Worm (Caenorhabditis elegans) whole organism, L1 larva: ENCODE measurements around the gene srab-10.

Experiments
- ceh-82 ChIP-seq, 3 experiments: fragments of 150-350 bp in 1 of 3; sonication (generic microtip) in 2 of 3; optimal IDR thresholded peaks; 2 replicates each; lab custom pipeline; 2014 to 2017; ENCODE audit warnings: missing biosample characterization in 3 of 3, missing genetic modification characterization in 3 of 3
- egl-27 ChIP-seq, 2 experiments: fragments of 150-350 bp in 1 of 2; sonication (generic microtip); optimal IDR thresholded peaks; 3 replicates each; lab custom pipeline; 2017 to 2018; ENCODE audit warnings: missing biosample characterization in 2 of 2, missing genetic modification characterization in 2 of 2, missing genetic modification reagents in 2 of 2
- fkh-10 ChIP-seq: sonication (generic microtip); optimal IDR thresholded peaks from 2 replicates; lab custom pipeline; 2017; ENCODE audit warnings: missing biosample characterization, missing genetic modification reagents, missing genetic modification characterization
- hlh-17 ChIP-seq: fragments of 200-800 bp; sonication (Bioruptor generic); optimal IDR thresholded peaks from 2 replicates; lab custom pipeline; 2018; ENCODE audit warnings: missing genetic modification characterization, mild to moderate bottlenecking, missing compliant biosample characterization, moderate library complexity, borderline replicate concordance
- lin-15B ChIP-seq: fragments of 150-350 bp; sonication (generic microtip); optimal IDR thresholded peaks from 3 replicates; lab custom pipeline; 2014; ENCODE audit warnings: missing biosample characterization, missing genetic modification characterization
- lin-35 ChIP-seq, 2 experiments: fragments of 150-350 bp; optimal IDR thresholded peaks; 2 replicates each; lab custom pipeline; 2014; ENCODE audit warnings: missing biosample characterization in 2 of 2, missing genetic modification characterization in 2 of 2, missing genetic modification reagents in 2 of 2
- nhr-85 ChIP-seq: sonication (generic microtip); peaks from one replicate; lab custom pipeline; 2016; ENCODE audit warnings: missing genetic modification characterization, inconsistent platforms, missing compliant biosample characterization
- sup-37 ChIP-seq: fragments of 200-800 bp; sonication (Bioruptor generic); optimal IDR thresholded peaks from 2 replicates; lab custom pipeline; 2018; ENCODE audit warnings: mild to moderate bottlenecking, missing genetic modification characterization, missing compliant biosample characterization
- unc-62 ChIP-seq: fragments of 150-350 bp; optimal IDR thresholded peaks from 2 replicates; lab custom pipeline; 2014; ENCODE audit warnings: missing biosample characterization, missing genetic modification reagents, missing genetic modification characterization
- zag-1 ChIP-seq: fragments of 150-350 bp; optimal IDR thresholded peaks from 2 replicates; lab custom pipeline; 2014; ENCODE audit warnings: missing biosample characterization, missing genetic modification characterization

DNA sequence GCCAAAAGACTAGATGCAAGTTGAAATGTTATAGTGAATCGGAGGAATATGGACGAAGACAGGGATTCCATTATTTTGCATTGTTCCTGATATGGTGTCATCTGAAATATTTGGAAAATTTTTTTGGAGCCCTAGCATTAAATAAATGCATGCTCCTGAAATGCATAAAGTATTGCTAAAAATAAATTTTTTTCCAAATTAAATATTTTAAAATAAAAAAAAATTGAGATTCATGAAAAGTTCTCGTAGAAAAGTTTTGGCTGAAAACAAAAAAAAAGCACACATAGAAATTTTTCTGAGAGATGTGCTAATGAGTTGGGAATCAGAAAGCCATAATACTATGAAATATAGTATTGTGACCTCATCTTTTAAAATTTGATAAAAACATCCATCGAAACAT is 10.7 kb upstream of the srab-10 start, which contains the start of gene srab-7:
- TF ChIP-seq lin-15B (tag; lab: Kevin White, UChicago) (no peak), fkh-10 (GFP tag; lab: Kevin White, UChicago) (no peak), ceh-82 (tag; optimal IDR thresholded peaks at IDR 0.05; lab: Kevin White, UChicago) (no peak), sup-37 (GFP tag; lab: Kevin White, UChicago) (no peak), zag-1 (no peak), unc-62 (GFP tag; lab: Kevin White, UChicago) (no peak), egl-27 (tag; optimal IDR thresholded peaks at IDR 0.05; lab: Kevin White, UChicago) (no peak), hlh-17 (GFP tag; lab: Kevin White, UChicago) (no peak), lin-35 (GFP tag; optimal IDR thresholded peaks at IDR 0.05; lab: Kevin White, UChicago) (no peak), nhr-85 (tag; lab: Kevin White, UChicago) (no peak)
